Fruit fly (Drosophila melanogaster) whole organism, embryonic: ENCODE data around the gene Ndfip.

ENCODE experiments used
- Ada2b ChIP-seq: fragments of 200-800 bp; sonication (Bioruptor generic); IDR thresholded peaks from 2 replicates; pipeline ENCODE4 v1.3.6; 2022; ENCODE audit warnings: missing biosample characterization, missing genetic modification characterization
- Awh ChIP-seq: fragments of 200-800 bp; sonication (Bioruptor generic); IDR thresholded peaks from 2 replicates; pipeline ENCODE4, ENCODE4 v1.3.6; 2022; ENCODE audit warnings: missing biosample characterization, missing genetic modification characterization
- B-H1 ChIP-seq: fragments of 200-800 bp; sonication (Bioruptor generic); IDR thresholded peaks from 3 replicates; pipeline ENCODE4 v1.3.6; 2022; ENCODE audit warnings: missing biosample characterization, missing genetic modification characterization
- Blimp-1 ChIP-seq: fragments of 200-800 bp; sonication (Bioruptor generic); optimal IDR thresholded peaks from 3 replicates; lab custom pipeline; 2018; ENCODE audit warnings: missing biosample characterization, missing genetic modification characterization, mild to moderate bottlenecking, moderate library complexity, missing genetic modification reagents
- C15 ChIP-seq: fragments of 200-800 bp; sonication (Bioruptor generic); IDR thresholded peaks from 3 replicates; pipeline ENCODE4 v1.3.6; 2022; ENCODE audit warnings: missing biosample characterization, missing genetic modification characterization
- CG10565 ChIP-seq: fragments of 200-800 bp; sonication (Bioruptor generic); optimal IDR thresholded peaks from 3 replicates; lab custom pipeline; 2016; ENCODE audit warnings: missing biosample characterization, mild to moderate bottlenecking, missing genetic modification characterization
- CG1233 ChIP-seq: fragments of 200-800 bp; sonication (Bioruptor generic); optimal IDR thresholded peaks from 4 replicates; lab custom pipeline; 2018; ENCODE audit warnings: missing biosample characterization, mild to moderate bottlenecking, missing genetic modification characterization
- CG15514 ChIP-seq: fragments of 200-800 bp; sonication (Bioruptor generic); optimal IDR thresholded peaks from 3 replicates; lab custom pipeline; 2017; ENCODE audit warnings: missing biosample characterization, missing genetic modification characterization, mild to moderate bottlenecking, moderate library complexity, missing genetic modification reagents
- CG1647 ChIP-seq: fragments of 200-800 bp; sonication (Bioruptor generic); optimal IDR thresholded peaks from 3 replicates; lab custom pipeline; 2016; ENCODE audit warnings: missing biosample characterization, missing genetic modification characterization
- CG17359 ChIP-seq: fragments of 200-800 bp; sonication (Bioruptor generic); optimal IDR thresholded peaks from 3 replicates; lab custom pipeline; 2018; ENCODE audit warnings: missing biosample characterization, mild to moderate bottlenecking, missing genetic modification characterization, moderate library complexity
- CG17612 ChIP-seq: fragments of 200-800 bp; sonication (Bioruptor generic); IDR thresholded peaks from 2 replicates; pipeline ENCODE4 v1.3.6; 2022; ENCODE audit warnings: missing biosample characterization, missing genetic modification characterization
- CG1832 ChIP-seq: fragments of 200-800 bp; sonication (Bioruptor generic); optimal IDR thresholded peaks from 2 replicates; lab custom pipeline; 2017; ENCODE audit warnings: missing biosample characterization, mild to moderate bottlenecking, missing genetic modification characterization, inconsistent platforms
- CG2712 ChIP-seq: fragments of 200-800 bp; optimal IDR thresholded peaks from 3 replicates; lab custom pipeline; 2019; ENCODE audit warnings: missing biosample characterization, mild to moderate bottlenecking, missing genetic modification characterization, moderate library complexity
- CG2875 ChIP-seq: fragments of 200-800 bp; sonication (Bioruptor generic); optimal IDR thresholded peaks from 2 replicates; lab custom pipeline; 2017; ENCODE audit warnings: missing biosample characterization, mild to moderate bottlenecking, missing genetic modification characterization, missing genetic modification reagents
- CG31224 ChIP-seq: fragments of 200-800 bp; sonication (Bioruptor generic); IDR thresholded peaks from 2 replicates; pipeline ENCODE4 v1.3.6; 2022; ENCODE audit warnings: missing biosample characterization, missing genetic modification characterization
- CG32532 ChIP-seq: fragments of 200-800 bp; sonication (Bioruptor generic); IDR thresholded peaks from 2 replicates; pipeline ENCODE4 v1.3.6; 2022; ENCODE audit warnings: missing biosample characterization, missing genetic modification characterization
- CG34376 ChIP-seq: fragments of 200-800 bp; sonication (Bioruptor generic); optimal IDR thresholded peaks from 2 replicates; lab custom pipeline; 2018; ENCODE audit warnings: missing biosample characterization, mild to moderate bottlenecking, missing genetic modification characterization
- CG34422 ChIP-seq: fragments of 200-800 bp; sonication (Bioruptor generic); IDR thresholded peaks from 3 replicates; pipeline ENCODE4 v1.3.6; 2022; ENCODE audit warnings: missing biosample characterization, missing genetic modification characterization
- CG4282 ChIP-seq: fragments of 200-800 bp; sonication (Bioruptor generic); optimal IDR thresholded peaks from 2 replicates; lab custom pipeline; 2016; ENCODE audit warnings: missing biosample characterization, missing genetic modification characterization
- CG6654 ChIP-seq: fragments of 200-800 bp; sonication (Bioruptor generic); optimal IDR thresholded peaks from 2 replicates; lab custom pipeline; 2017; ENCODE audit warnings: missing biosample characterization, mild to moderate bottlenecking, missing genetic modification characterization
- CG7928 ChIP-seq: fragments of 200-800 bp; sonication (Bioruptor generic); optimal IDR thresholded peaks from 2 replicates; lab custom pipeline; 2017; ENCODE audit warnings: missing biosample characterization, mild to moderate bottlenecking, missing genetic modification characterization
- CG9727 ChIP-seq: fragments of 200-800 bp; sonication (Bioruptor generic); optimal IDR thresholded peaks from 3 replicates; lab custom pipeline; 2017; ENCODE audit warnings: missing biosample characterization, mild to moderate bottlenecking, missing genetic modification characterization
- Deaf1 ChIP-seq: fragments of 200-800 bp; optimal IDR thresholded peaks from 3 replicates; lab custom pipeline; 2019; ENCODE audit warnings: missing biosample characterization, mild to moderate bottlenecking, missing genetic modification characterization, moderate library complexity
- Hmr ChIP-seq: fragments of 200-800 bp; sonication (Bioruptor generic); optimal IDR thresholded peaks from 3 replicates; lab custom pipeline; 2017; ENCODE audit warnings: mild to moderate bottlenecking, missing biosample characterization, missing genetic modification reagents, missing genetic modification characterization
- Sox100B ChIP-seq: fragments of 200-800 bp; sonication (Bioruptor generic); optimal IDR thresholded peaks from 3 replicates; lab custom pipeline; 2018; ENCODE audit warnings: missing biosample characterization, mild to moderate bottlenecking, missing genetic modification characterization
- Xrp1 ChIP-seq: fragments of 200-800 bp; sonication (Bioruptor generic); IDR thresholded peaks from 2 replicates; pipeline ENCODE4 v1.3.6; 2022; ENCODE audit warnings: missing biosample characterization, missing genetic modification characterization
- ab ChIP-seq: fragments of 200-800 bp; sonication (Bioruptor generic); optimal IDR thresholded peaks from 2 replicates; lab custom pipeline; 2016; ENCODE audit warnings: missing biosample characterization, missing genetic modification characterization
- bsh ChIP-seq, 2 experiments: fragments of 200-800 bp; sonication (Bioruptor generic); optimal IDR thresholded peaks; 2 replicates each; lab custom pipeline; 2017 to 2018; ENCODE audit warnings: mild to moderate bottlenecking in 2 of 2, missing biosample characterization in 2 of 2, missing genetic modification characterization in 2 of 2, moderate library complexity in 1 of 2
- cas ChIP-seq: fragments of 200-800 bp; sonication (Bioruptor generic); IDR thresholded peaks from 2 replicates; pipeline ENCODE4 v1.3.6; 2022; ENCODE audit warnings: missing biosample characterization, missing genetic modification characterization
- ci ChIP-seq: fragments of 200-800 bp; sonication (Bioruptor generic); IDR thresholded peaks from 3 replicates; pipeline ENCODE4 v1.3.6; 2022; ENCODE audit warnings: missing biosample characterization, missing genetic modification characterization
- crc ChIP-seq: fragments of 200-800 bp; sonication (Bioruptor generic); optimal IDR thresholded peaks from 2 replicates; lab custom pipeline; 2016; ENCODE audit warnings: missing biosample characterization, missing genetic modification characterization
- danr ChIP-seq: fragments of 200-800 bp; sonication (Bioruptor generic); IDR thresholded peaks from 2 replicates; pipeline ENCODE4 v1.3.6; 2022; ENCODE audit warnings: missing biosample characterization, missing genetic modification characterization
- fd96Cb ChIP-seq: fragments of 200-800 bp; sonication (Bioruptor generic); optimal IDR thresholded peaks from 2 replicates; lab custom pipeline; 2018; ENCODE audit warnings: missing biosample characterization, mild to moderate bottlenecking, missing genetic modification characterization, moderate library complexity
- gem ChIP-seq: fragments of 200-800 bp; sonication (Bioruptor generic); optimal IDR thresholded peaks from 2 replicates; lab custom pipeline; 2019; ENCODE audit warnings: missing biosample characterization, mild to moderate bottlenecking, missing genetic modification characterization, moderate library complexity
- gsb ChIP-seq: fragments of 200-800 bp; sonication (Bioruptor generic); IDR thresholded peaks from 2 replicates; pipeline ENCODE4 v1.3.6; 2022; ENCODE audit warnings: missing biosample characterization, missing genetic modification characterization
- hkb ChIP-seq, 2 experiments: fragments of 200-800 bp in 1 of 2; fragments of >200 bp in 1 of 2; sonication (Bioruptor generic) in 1 of 2; IDR thresholded peaks in 1 of 2; optimal IDR thresholded peaks in 1 of 2; 2 replicates each; pipeline versions ENCODE4 v1.3.6 to Lab custom; 2017 to 2022; ENCODE audit warnings: missing biosample characterization in 1 of 2, missing genetic modification characterization in 1 of 2
- inv ChIP-seq: fragments of 200-800 bp; sonication (Bioruptor generic); IDR thresholded peaks from 2 replicates; pipeline ENCODE4 v1.3.6; 2022; ENCODE audit warnings: missing biosample characterization, missing genetic modification characterization; ENCODE audit not compliant: partially characterized antibody
- lab ChIP-seq: fragments of 200-800 bp; sonication (Bioruptor generic); optimal IDR thresholded peaks from 3 replicates; lab custom pipeline; 2017; ENCODE audit warnings: missing biosample characterization, missing genetic modification characterization, mild to moderate bottlenecking, moderate library complexity, missing genetic modification reagents
- lbe ChIP-seq: fragments of 200-800 bp; sonication (Bioruptor generic); optimal IDR thresholded peaks from 2 replicates; lab custom pipeline; 2016; ENCODE audit warnings: missing biosample characterization, mild to moderate bottlenecking, missing genetic modification characterization
- nom ChIP-seq: fragments of 200-800 bp; sonication (Bioruptor generic); optimal IDR thresholded peaks from 2 replicates; lab custom pipeline; 2017; ENCODE audit warnings: missing biosample characterization, missing genetic modification characterization, mild to moderate bottlenecking, moderate library complexity, missing genetic modification reagents
- pan ChIP-seq, 4 experiments: fragments of >200 bp in 3 of 4; fragments of 200-800 bp in 1 of 4; sonication (Bioruptor generic) in 1 of 4; optimal IDR thresholded peaks in 3 of 4; IDR thresholded peaks in 1 of 4; 2 replicates each; pipeline versions ENCODE4 v1.3.6 to Lab custom; 2017 to 2022; ENCODE audit warnings: missing biosample characterization in 2 of 4, missing genetic modification characterization in 2 of 4, mixed read lengths in 1 of 4
- pho ChIP-seq: fragments of 200-800 bp; sonication (Bioruptor generic); optimal IDR thresholded peaks from 2 replicates; lab custom pipeline; 2016; ENCODE audit warnings: missing biosample characterization, missing genetic modification characterization
- pros ChIP-seq: fragments of 200-800 bp; sonication (Bioruptor generic); optimal IDR thresholded peaks from 3 replicates; lab custom pipeline; 2019; ENCODE audit warnings: missing biosample characterization, mild to moderate bottlenecking, missing genetic modification characterization, moderate library complexity
- rib ChIP-seq: fragments of 200-800 bp; sonication (Bioruptor generic); IDR thresholded peaks from 2 replicates; pipeline ENCODE4 v1.3.6; 2022; ENCODE audit warnings: missing biosample characterization, missing genetic modification characterization
- row ChIP-seq: fragments of 200-800 bp; sonication (Bioruptor generic); IDR thresholded peaks from 3 replicates; pipeline ENCODE4 v1.3.6; 2022; ENCODE audit warnings: missing biosample characterization, missing genetic modification characterization
- sd ChIP-seq: fragments of 200-800 bp; sonication (Bioruptor generic); optimal IDR thresholded peaks from 3 replicates; lab custom pipeline; 2018; ENCODE audit warnings: missing biosample characterization, mild to moderate bottlenecking, missing genetic modification characterization, moderate library complexity
- zfh1 ChIP-seq: fragments of 200-800 bp; sonication (Bioruptor generic); IDR thresholded peaks from 3 replicates; pipeline ENCODE4 v1.3.6; 2022; ENCODE audit warnings: missing biosample characterization, missing genetic modification characterization

The Ndfip gene

dm6 chr3L:17652878-17653700 lies 991 bp downstream of the Ndfip start (continued):
- TF ChIP-seq lab (GFP tag; lab: Kevin White, UChicago) (peak; percentile 91), Ada2b (GFP tag; lab: Robert Waterston, UW) (peak; percentile 59), row (GFP tag; lab: Robert Waterston, UW) (peak; percentile 26; the same call in 1 of the 3 replicates), zfh1 (GFP tag; lab: Robert Waterston, UW) (peak; percentile 78), CG2712 (tag; lab: Kevin White, UChicago) (peak; percentile 38), pan (optimal IDR thresholded peaks at IDR 0.05; lab: Kevin White, UChicago) (no peak), pan (GFP tag; optimal IDR thresholded peaks at IDR 0.05 in 1 of 2, IDR thresholded peaks at IDR 0.05 in 1 of 2) (peak in 1 of 2 experiments; percentile 79), CG2875 (GFP tag; lab: Kevin White, UChicago) (peak; percentile 75), CG32532 (GFP tag; lab: Robert Waterston, UW) (peak; percentile 28; the same call in 1 of the 2 replicates), CG17612 (GFP tag; lab: Robert Waterston, UW) (peak; percentile 58; the same call in 1 of the 2 replicates), Blimp-1 (peak; percentile 67), lbe (peak; percentile 88), CG1832 (GFP tag; lab: Kevin White, UChicago) (peak; percentile 73), CG31224 (GFP tag; lab: Robert Waterston, UW) (peak; percentile 39; the same call in 1 of the 2 replicates), gsb (GFP tag; lab: Robert Waterston, UW) (peak; percentile 70), fd96Cb (tag; lab: Kevin White, UChicago) (peak; percentile 31), pros (peak; percentile 81), inv (GFP tag; lab: Robert Waterston, UW) (no peak), ab (GFP tag; lab: Kevin White, UChicago) (peak; percentile 5), crc (GFP tag; lab: Kevin White, UChicago) (peak; percentile 45), cas (GFP tag; lab: Robert Waterston, UW) (peak; percentile 47; the same call in 1 of the 2 replicates), CG6654 (GFP tag; lab: Kevin White, UChicago) (peak; percentile 14), ci (peak; percentile 19; the same call in 1 of the 3 replicates), CG17359 (tag; lab: Kevin White, UChicago) (peak; percentile 47), CG1233 (GFP tag; lab: Kevin White, UChicago) (peak; percentile 2), gem (tag; lab: Kevin White, UChicago) (peak; percentile 54), bsh (GFP tag; optimal IDR thresholded peaks at IDR 0.05; lab: Kevin White, UChicago) (peak in 1 of 2 experiments; percentile 56), nom (GFP tag; lab: Kevin White, UChicago) (peak; percentile 38), Deaf1 (no peak), pho (GFP tag; lab: Kevin White, UChicago) (no peak), Sox100B (GFP tag; lab: Kevin White, UChicago) (peak; percentile 67), CG34422 (GFP tag; lab: Robert Waterston, UW) (peak; percentile 23; the same call in 1 of the 3 replicates), rib (GFP tag; lab: Robert Waterston, UW) (peak; percentile 91), CG7928 (GFP tag; lab: Kevin White, UChicago) (peak; percentile 52), CG9727 (peak; percentile 76), CG10565 (GFP tag; lab: Kevin White, UChicago) (peak; percentile 1), Hmr (GFP tag; lab: Kevin White, UChicago) (peak; percentile 59), CG34376 (GFP tag; lab: Kevin White, UChicago) (peak; percentile 53), CG15514 (GFP tag; lab: Kevin White, UChicago) (peak; percentile 75), sd (no peak), Awh (peak; percentile 83), CG1647 (GFP tag; lab: Kevin White, UChicago) (peak; percentile 32), Xrp1 (GFP tag; lab: Robert Waterston, UW) (peak; percentile 86), CG4282 (GFP tag; lab: Kevin White, UChicago) (no peak), C15 (GFP tag; lab: Robert Waterston, UW) (no peak), hkb (optimal IDR thresholded peaks at IDR 0.05; lab: Kevin White, UChicago) (no peak), hkb (GFP tag; IDR thresholded peaks at IDR 0.05; lab: Robert Waterston, UW) (peak; percentile 88), danr (GFP tag; lab: Robert Waterston, UW) (no peak), B-H1 (GFP tag; lab: Robert Waterston, UW) (peak; percentile 52; the same call in 1 of the 3 replicates)
